Fruit fly (Drosophila melanogaster) whole organism: Measurements from ENCODE around the gene CG9396.

Experiments
- CG8478 ChIP-seq: fragments of >200 bp; optimal IDR thresholded peaks from 2 replicates; lab custom pipeline; 2018; ENCODE audit warnings: inconsistent platforms
- Dll ChIP-seq: fragments of >200 bp; optimal IDR thresholded peaks from 2 replicates; lab custom pipeline; 2017
- pan ChIP-seq: fragments of >200 bp; optimal IDR thresholded peaks from 2 replicates; lab custom pipeline; 2017
- psq ChIP-seq: fragments of >200 bp; optimal IDR thresholded peaks from 2 replicates; lab custom pipeline; 2017

dm6 chr3R:9551659-9552435 lies 19.6 kb downstream of the CG9396 start, which contains the start of the genes mura and RnpS1:
- TF ChIP-seq CG8478 (no peak), psq (no peak), Dll (lab: Kevin White, UChicago) (no peak), pan (lab: Kevin White, UChicago) (no peak)
